Worm (Caenorhabditis elegans) whole organism, young adult: ENCODE data around the gene K12G11.6.

Experiments
- F52B5.7 ChIP-seq: sonication (generic microtip); optimal IDR thresholded peaks from 2 replicates; lab custom pipeline; 2016; ENCODE audit warnings: mild to moderate bottlenecking, missing genetic modification characterization, missing compliant biosample characterization
- F57C9.4 ChIP-seq: sonication (generic microtip); optimal IDR thresholded peaks from 2 replicates; lab custom pipeline; 2017; ENCODE audit warnings: mild to moderate bottlenecking, missing genetic modification characterization, missing compliant biosample characterization
- T07F8.4 ChIP-seq: sonication (generic microtip); optimal IDR thresholded peaks from 2 replicates; lab custom pipeline; 2016; ENCODE audit warnings: mild to moderate bottlenecking, missing genetic modification characterization, moderate library complexity, missing compliant biosample characterization
- Y56A3A.18 ChIP-seq: fragments of 200-800 bp; sonication (Bioruptor generic); IDR thresholded peaks from 2 replicates; pipeline ENCODE4 v1.3.6; 2022; ENCODE audit warnings: missing genetic modification reagents, missing genetic modification characterization, missing compliant biosample characterization
- aptf-2 ChIP-seq: fragments of 200-800 bp; sonication (Bioruptor generic); conservative IDR thresholded peaks from 2 replicates; pipeline ENCODE4 v1.3.6; 2022; ENCODE audit warnings: missing genetic modification reagents, missing genetic modification characterization, missing compliant biosample characterization
- cebp-2 ChIP-seq: fragments of 200-800 bp; sonication (Bioruptor generic); IDR thresholded peaks from 2 replicates; pipeline ENCODE4 v1.3.6; 2022; ENCODE audit warnings: missing genetic modification characterization, missing compliant biosample characterization
- ceh-100 ChIP-seq: fragments of 200-800 bp; sonication (Bioruptor generic); IDR thresholded peaks from 2 replicates; pipeline ENCODE4 v1.3.6; 2022; ENCODE audit warnings: missing genetic modification reagents, missing genetic modification characterization, missing compliant biosample characterization
- him-1 ChIP-seq: sonication (generic microtip); optimal IDR thresholded peaks from 2 replicates; lab custom pipeline; 2016; ENCODE audit warnings: missing genotype, missing genetic modification reagents, missing genetic modification characterization, missing compliant biosample characterization
- nhr-90 ChIP-seq: sonication (generic microtip); optimal IDR thresholded peaks from 2 replicates; lab custom pipeline; 2016; ENCODE audit warnings: missing genotype, mild to moderate bottlenecking, missing genetic modification characterization, missing compliant biosample characterization
- pha-4 ChIP-seq: fragments of 150-350 bp; sonication (generic microtip); optimal IDR thresholded peaks from 2 replicates; lab custom pipeline; 2014; ENCODE audit warnings: missing biosample characterization, missing genetic modification reagents, missing genetic modification characterization
- snpc-3.4 ChIP-seq: sonication (generic microtip); optimal IDR thresholded peaks from 2 replicates; lab custom pipeline; 2017; ENCODE audit warnings: missing genetic modification characterization, mild to moderate bottlenecking, missing compliant biosample characterization, antibody characterized with exemption, moderate library complexity, missing genotype, missing genetic modification reagents
- snpc-4 ChIP-seq, 5 experiments: fragments of 150-350 bp in 1 of 5; sonication (generic microtip) in 4 of 5; optimal IDR thresholded peaks; 2 replicates each; lab custom pipeline; 2014 to 2018; ENCODE audit warnings: missing genetic modification characterization in 5 of 5, missing biosample characterization in 3 of 5, antibody characterized with exemption in 2 of 5, mild to moderate bottlenecking in 2 of 5, missing compliant biosample characterization in 2 of 5, missing genotype in 2 of 5, moderate library complexity in 2 of 5, missing genetic modification reagents in 1 of 5
- unc-130 ChIP-seq: sonication (generic microtip); optimal IDR thresholded peaks from 2 replicates; lab custom pipeline; 2016; ENCODE audit warnings: missing genetic modification reagents, missing genetic modification characterization, missing compliant biosample characterization
- unc-62 ChIP-seq: fragments of 150-350 bp; optimal IDR thresholded peaks from 2 replicates; lab custom pipeline; 2014; ENCODE audit warnings: missing biosample characterization, missing genetic modification reagents, missing genetic modification characterization

DNA sequence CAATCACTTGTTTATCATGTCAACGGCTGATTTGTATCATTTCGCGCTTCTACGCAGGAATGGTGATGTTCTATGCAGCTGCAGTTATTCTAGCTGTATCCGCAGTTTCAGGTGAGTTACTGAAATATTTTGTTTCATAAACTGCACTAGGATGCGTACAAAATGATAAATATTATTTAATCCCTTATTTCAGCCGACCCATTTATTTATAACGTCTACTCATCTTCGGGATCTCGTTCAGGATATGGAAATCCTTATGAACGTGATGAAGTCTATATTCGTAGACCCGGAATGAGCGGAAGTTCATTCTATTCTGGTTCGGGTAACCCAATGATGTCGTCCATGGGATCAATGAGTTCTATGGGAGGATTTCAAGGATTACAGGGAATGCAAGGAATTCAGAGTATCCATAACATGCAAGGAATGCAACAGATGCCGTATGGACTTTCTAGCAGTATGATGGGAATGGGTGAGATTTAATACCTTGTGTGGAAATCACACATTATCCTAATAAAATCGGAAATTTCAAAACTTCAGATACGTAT is 35.0 kb downstream of the K12G11.6 start, which contains the start of gene F58H1.2:
- TF ChIP-seq him-1 (tag; lab: Kevin White, UChicago) (no peak), cebp-2 (no peak), pha-4 (tag; lab: Kevin White, UChicago) (no peak), snpc-4 (GFP tag; optimal IDR thresholded peaks at IDR 0.05; lab: Kevin White, UChicago) (no peak), snpc-4 (tag; optimal IDR thresholded peaks at IDR 0.05; lab: Kevin White, UChicago) (no peak), nhr-90 (tag; lab: Kevin White, UChicago) (no peak), unc-62 (GFP tag; lab: Kevin White, UChicago) (no peak), T07F8.4 (tag; lab: Kevin White, UChicago) (no peak), Y56A3A.18 (no peak), ceh-100 (no peak), F52B5.7 (tag; lab: Kevin White, UChicago) (no peak), snpc-3.4 (tag; lab: Kevin White, UChicago) (no peak), F57C9.4 (tag; lab: Kevin White, UChicago) (no peak), aptf-2 (no peak), unc-130 (GFP tag; lab: Kevin White, UChicago) (no peak)
